Worm (Caenorhabditis elegans) whole organism, mixed stage, embryonic: ENCODE measurements around the gene Y54G2A.11.
"Not testable (repeated sequence)": the region's sequence is repeated elsewhere in the genome, so short reads cannot be mapped to it uniquely, and the experiment has no call there.

Experiments
- M03D4.4 ChIP-seq: sonication (generic microtip); optimal IDR thresholded peaks from 2 replicates; lab custom pipeline; 2017; ENCODE audit warnings: mild to moderate bottlenecking, missing genetic modification characterization, missing compliant biosample characterization
- bed-3 ChIP-seq: fragments of 200-800 bp; sonication (Bioruptor generic); optimal IDR thresholded peaks from 3 replicates; lab custom pipeline; 2018; ENCODE audit warnings: mild to moderate bottlenecking, missing genetic modification characterization, moderate library complexity, missing compliant biosample characterization
- ceh-39 ChIP-seq: fragments of 150-350 bp; optimal IDR thresholded peaks from 2 replicates; lab custom pipeline; 2014; ENCODE audit warnings: missing biosample characterization, missing genetic modification characterization
- ceh-43 ChIP-seq: fragments of 200-800 bp; sonication (Bioruptor generic); optimal IDR thresholded peaks from 2 replicates; lab custom pipeline; 2018; ENCODE audit warnings: mild to moderate bottlenecking, missing genetic modification characterization, moderate library complexity, missing compliant biosample characterization
- ceh-83 ChIP-seq: fragments of 200-800 bp; sonication (Bioruptor generic); optimal IDR thresholded peaks from 2 replicates; lab custom pipeline; 2018; ENCODE audit warnings: mild to moderate bottlenecking, missing genetic modification characterization, missing compliant biosample characterization
- ces-1 ChIP-seq: fragments of 150-350 bp; optimal IDR thresholded peaks from 2 replicates; lab custom pipeline; 2014; ENCODE audit warnings: missing biosample characterization, missing genetic modification reagents, missing genetic modification characterization
- cnd-1 ChIP-seq: fragments of 200-800 bp; sonication (Bioruptor generic); optimal IDR thresholded peaks from 2 replicates; lab custom pipeline; 2018; ENCODE audit warnings: mild to moderate bottlenecking, missing genetic modification characterization, missing compliant biosample characterization
- drap-1 ChIP-seq: fragments of 200-800 bp; sonication (Bioruptor generic); optimal IDR thresholded peaks from 3 replicates; lab custom pipeline; 2018; ENCODE audit warnings: mild to moderate bottlenecking, missing genetic modification characterization, missing compliant biosample characterization
- elt-1 ChIP-seq: sonication (generic microtip); optimal IDR thresholded peaks from 2 replicates; lab custom pipeline; 2017; ENCODE audit warnings: missing genetic modification characterization, mild to moderate bottlenecking, missing compliant biosample characterization, antibody characterized with exemption, moderate library complexity, borderline replicate concordance; ENCODE audit not compliant: insufficient read depth
- elt-3 ChIP-seq: fragments of 150-350 bp; optimal IDR thresholded peaks from 2 replicates; lab custom pipeline; 2014; ENCODE audit warnings: missing biosample characterization, missing genetic modification characterization
- flh-1 ChIP-seq: fragments of 200-800 bp; sonication (Bioruptor generic); optimal IDR thresholded peaks from 2 replicates; lab custom pipeline; 2018; ENCODE audit warnings: mild to moderate bottlenecking, missing genetic modification characterization, moderate library complexity, missing compliant biosample characterization
- ham-2 ChIP-seq: fragments of 200-800 bp; sonication (Bioruptor generic); optimal IDR thresholded peaks from 2 replicates; lab custom pipeline; 2018; ENCODE audit warnings: mild to moderate bottlenecking, missing genetic modification characterization, missing compliant biosample characterization
- hlh-1 ChIP-seq: fragments of 150-350 bp; optimal IDR thresholded peaks from 2 replicates; lab custom pipeline; 2014; ENCODE audit warnings: missing biosample characterization, missing genetic modification reagents, missing genetic modification characterization
- lin-13 ChIP-seq: fragments of 150-350 bp; optimal IDR thresholded peaks from 2 replicates; lab custom pipeline; 2014; ENCODE audit warnings: missing biosample characterization, missing genetic modification characterization
- lin-32 ChIP-seq: fragments of 200-800 bp; sonication (Bioruptor generic); optimal IDR thresholded peaks from 2 replicates; lab custom pipeline; 2018; ENCODE audit warnings: mild to moderate bottlenecking, missing genetic modification characterization, missing compliant biosample characterization
- lsy-2 ChIP-seq: fragments of 150-350 bp; optimal IDR thresholded peaks from 2 replicates; lab custom pipeline; 2014; ENCODE audit warnings: missing biosample characterization, missing genetic modification characterization
- mab-5 ChIP-seq: fragments of 150-350 bp; optimal IDR thresholded peaks from 2 replicates; lab custom pipeline; 2014; ENCODE audit warnings: missing biosample characterization, missing genetic modification characterization
- mep-1 ChIP-seq: fragments of 150-350 bp; optimal IDR thresholded peaks from 2 replicates; lab custom pipeline; 2017; ENCODE audit warnings: missing biosample characterization, missing genetic modification reagents, missing genetic modification characterization, inconsistent platforms
- mls-2 ChIP-seq: sonication (generic microtip); optimal IDR thresholded peaks from 2 replicates; lab custom pipeline; 2016; ENCODE audit warnings: mild to moderate bottlenecking, missing genetic modification characterization, moderate library complexity, missing compliant biosample characterization
- nhr-2 ChIP-seq: fragments of 150-350 bp; optimal IDR thresholded peaks from 2 replicates; lab custom pipeline; 2014; ENCODE audit warnings: missing biosample characterization, missing genetic modification characterization
- nhr-237 ChIP-seq: fragments of 150-350 bp; optimal IDR thresholded peaks from 2 replicates; lab custom pipeline; 2014; ENCODE audit warnings: missing biosample characterization, missing genetic modification characterization
- nhr-28 ChIP-seq: fragments of 150-350 bp; optimal IDR thresholded peaks from 2 replicates; lab custom pipeline; 2014; ENCODE audit warnings: missing biosample characterization, missing genetic modification characterization
- nhr-76 ChIP-seq: sonication (generic microtip); optimal IDR thresholded peaks from 2 replicates; lab custom pipeline; 2017; ENCODE audit warnings: missing biosample characterization, missing genetic modification characterization
- pha-4 ChIP-seq: fragments of 150-350 bp; optimal IDR thresholded peaks from 2 replicates; lab custom pipeline; 2018; ENCODE audit warnings: missing biosample characterization, missing genetic modification reagents, missing genetic modification characterization
- sem-2 ChIP-seq: fragments of 200-800 bp; sonication (Bioruptor generic); optimal IDR thresholded peaks from 2 replicates; lab custom pipeline; 2018; ENCODE audit warnings: mild to moderate bottlenecking, missing genetic modification characterization, missing compliant biosample characterization
- snpc-4 ChIP-seq: fragments of 150-350 bp; optimal IDR thresholded peaks from 2 replicates; lab custom pipeline; 2014; ENCODE audit warnings: missing biosample characterization, missing genetic modification characterization
- sptf-1 ChIP-seq: sonication (generic microtip); optimal IDR thresholded peaks from 2 replicates; lab custom pipeline; 2017; ENCODE audit warnings: mild to moderate bottlenecking, missing genetic modification characterization, moderate library complexity, missing compliant biosample characterization
- unc-39 ChIP-seq: fragments of 150-350 bp; optimal IDR thresholded peaks from 2 replicates; lab custom pipeline; 2014; ENCODE audit warnings: missing biosample characterization, missing genetic modification characterization
- unc-62 ChIP-seq: fragments of 150-350 bp; optimal IDR thresholded peaks from 2 replicates; lab custom pipeline; 2014; ENCODE audit warnings: missing biosample characterization, missing genetic modification reagents, missing genetic modification characterization
- zip-8 ChIP-seq: fragments of 150-350 bp; optimal IDR thresholded peaks from 2 replicates; lab custom pipeline; 2014; ENCODE audit warnings: missing biosample characterization, missing genetic modification characterization

The Y54G2A.11 gene

ce11 chrIV:2788389-2788788 lies 16.8 kb upstream of the Y54G2A.11 start, which contains the start of gene atln-1:
atln-1 (plus strand) TSS chrIV:2788689.
- not testable (repeated sequence) for TF ChIP-seq elt-3 (tag; lab: Kevin White, UChicago); ceh-43 (GFP tag; lab: Kevin White, UChicago); nhr-2

ce11 chrIV:2785057-2785456 lies 13.5 kb upstream of the Y54G2A.11 start:
- peak; percentile 13 for TF ChIP-seq unc-62
- no peak for TF ChIP-seq nhr-2
- TF ChIP-seq drap-1: no peak
- TF ChIP-seq flh-1 (GFP tag; lab: Kevin White, UChicago): no peak
- no peak for TF ChIP-seq nhr-28 (tag; lab: Kevin White, UChicago)
- peak; percentile 90 for TF ChIP-seq ces-1 (GFP tag; lab: Kevin White, UChicago)
- no peak for TF ChIP-seq ceh-43 (GFP tag; lab: Kevin White, UChicago)
- peak; percentile 71 for TF ChIP-seq pha-4 (tag; lab: Kevin White, UChicago)

ce11 chrIV:2782793-2783540 lies 11.4 kb upstream of the Y54G2A.11 start, which contains the start of gene Y54G2A.12:
Y54G2A.12 (minus strand) TSS chrIV:2782843.
- TF ChIP-seq ceh-43 (GFP tag; lab: Kevin White, UChicago): no peak
- no peak for TF ChIP-seq ceh-83 (GFP tag; lab: Kevin White, UChicago)
- no peak for TF ChIP-seq lin-13
- TF ChIP-seq sptf-1 (tag; lab: Kevin White, UChicago): no peak
- TF ChIP-seq M03D4.4 (tag; lab: Kevin White, UChicago): no peak
- no peak for TF ChIP-seq mab-5 (tag; lab: Kevin White, UChicago)
- no peak for TF ChIP-seq pha-4 (tag; lab: Kevin White, UChicago)
- TF ChIP-seq lsy-2: no peak
- no peak for TF ChIP-seq sem-2 (GFP tag; lab: Kevin White, UChicago)
- TF ChIP-seq hlh-1 (tag; lab: Kevin White, UChicago): no peak
- no peak for TF ChIP-seq elt-3 (tag; lab: Kevin White, UChicago)
- TF ChIP-seq nhr-237 (tag; lab: Kevin White, UChicago): no peak
- TF ChIP-seq nhr-28 (tag; lab: Kevin White, UChicago): no peak
- TF ChIP-seq mls-2 (tag; lab: Kevin White, UChicago): no peak
- no peak for TF ChIP-seq flh-1 (GFP tag; lab: Kevin White, UChicago)

- TF ChIP-seq snpc-4 (tag; lab: Kevin White, UChicago); elt-1 (tag; lab: Kevin White, UChicago); ham-2 (GFP tag; lab: Kevin White, UChicago): not testable (repeated sequence)
Measured at ce11 chrIV:2777841-2778240, 6.2 kb upstream of the Y54G2A.11 start, which contains the start of gene Y54G2A.72. Y54G2A.72 (plus strand) TSS chrIV:2778141.

ce11 chrIV:2776733-2777132 lies 5.1 kb upstream of the Y54G2A.11 start:
- TF ChIP-seq nhr-76 (tag; lab: Kevin White, UChicago) (no peak), cnd-1 (tag; lab: Kevin White, UChicago) (no peak), mls-2 (tag; lab: Kevin White, UChicago) (no peak), lin-32 (GFP tag; lab: Kevin White, UChicago) (no peak), mep-1 (tag; lab: Kevin White, UChicago) (no peak), lin-13 (no peak), ham-2 (GFP tag; lab: Kevin White, UChicago) (no peak), flh-1 (GFP tag; lab: Kevin White, UChicago) (no peak), sem-2 (GFP tag; lab: Kevin White, UChicago) (no peak), mab-5 (tag; lab: Kevin White, UChicago) (no peak), bed-3 (GFP tag; lab: Kevin White, UChicago) (no peak), unc-39 (tag; lab: Kevin White, UChicago) (no peak), unc-62 (no peak), drap-1 (no peak), lsy-2 (no peak), zip-8 (tag; lab: Kevin White, UChicago) (no peak), nhr-237 (tag; lab: Kevin White, UChicago) (no peak), ceh-39 (tag; lab: Kevin White, UChicago) (no peak), elt-3 (tag; lab: Kevin White, UChicago) (no peak)
